Fruit fly (Drosophila melanogaster): ENCODE measurements around the gene Had1.
A peak's percentile ranks its signal among the peaks of the same experiment; 100 is the strongest.

- TF ChIP-seq tj (GFP tag; optimal IDR thresholded peaks at IDR 0.05) (no peak), CG7101 (tag; optimal IDR thresholded peaks at IDR 0.05) (peak; percentile 57), ovo (GFP tag; optimal IDR thresholded peaks at IDR 0.05) (no peak), pad (GFP tag; optimal IDR thresholded peaks at IDR 0.05) (peak; percentile 13), toe (GFP tag; optimal IDR thresholded peaks at IDR 0.05) (no peak), cic (GFP tag; optimal IDR thresholded peaks at IDR 0.05) (no peak), Clk (GFP tag; optimal IDR thresholded peaks at IDR 0.05) (no peak), bab1 (GFP tag; optimal IDR thresholded peaks at IDR 0.05) (peak; percentile 14)
Observed at dm6 chrX:16285186-16285585, 23.3 kb downstream of the Had1 start.
